Fruit fly (Drosophila melanogaster) whole organism, wandering third instar larva: ENCODE measurements around the gene Ldh.
A peak's percentile ranks its signal among the peaks of the same experiment; 100 is the strongest.

Source experiments
- CG9705 ChIP-seq: fragments of 200-800 bp; sonication (Bioruptor generic); optimal IDR thresholded peaks from 2 replicates; lab custom pipeline; 2018; ENCODE audit warnings: missing biosample characterization, mild to moderate bottlenecking, missing genetic modification characterization
- CrebA ChIP-seq: fragments of 200-800 bp; sonication (Bioruptor generic); optimal IDR thresholded peaks from 2 replicates; lab custom pipeline; 2016; ENCODE audit warnings: missing biosample characterization, mild to moderate bottlenecking, missing genetic modification characterization, borderline replicate concordance
- Dfd ChIP-seq: fragments of >200 bp; optimal IDR thresholded peaks from 2 replicates; lab custom pipeline; 2017; ENCODE audit warnings: missing biosample characterization, missing genetic modification characterization
- HLH106 ChIP-seq: fragments of 200-800 bp; optimal IDR thresholded peaks from 3 replicates; lab custom pipeline; 2019; ENCODE audit warnings: missing biosample characterization, mild to moderate bottlenecking, missing genetic modification characterization, moderate library complexity
- Hnf4 ChIP-seq: fragments of 200-800 bp; sonication (Bioruptor generic); optimal IDR thresholded peaks from 2 replicates; lab custom pipeline; 2016; ENCODE audit warnings: missing biosample characterization, mild to moderate bottlenecking, missing genetic modification characterization
- Hr78 ChIP-seq: fragments of >200 bp; optimal IDR thresholded peaks from 2 replicates; lab custom pipeline; 2017; ENCODE audit warnings: missing biosample characterization, missing genetic modification characterization
- brk ChIP-seq: fragments of 200-800 bp; sonication (Bioruptor generic); optimal IDR thresholded peaks from 2 replicates; lab custom pipeline; 2016; ENCODE audit warnings: missing biosample characterization, mild to moderate bottlenecking, missing genetic modification characterization
- foxo ChIP-seq, 2 experiments: fragments of 200-800 bp; sonication (Bioruptor generic); optimal IDR thresholded peaks; 2 replicates in 1 of 2; 3 replicates in 1 of 2; lab custom pipeline; 2016 to 2017; ENCODE audit warnings: missing biosample characterization in 2 of 2, missing genetic modification characterization in 2 of 2
- h ChIP-seq: fragments of 200-800 bp; sonication (Bioruptor generic); optimal IDR thresholded peaks from 3 replicates; lab custom pipeline; 2016; ENCODE audit warnings: missing biosample characterization, mild to moderate bottlenecking, missing genetic modification characterization
- lola ChIP-seq: fragments of >200 bp; optimal IDR thresholded peaks from 2 replicates; lab custom pipeline; 2017; ENCODE audit warnings: missing biosample characterization, missing genetic modification characterization
- pan ChIP-seq: fragments of >200 bp; optimal IDR thresholded peaks from 2 replicates; lab custom pipeline; 2017
- rgr ChIP-seq: fragments of 200-800 bp; sonication (Bioruptor generic); optimal IDR thresholded peaks from 3 replicates; lab custom pipeline; 2016; ENCODE audit warnings: missing biosample characterization, mild to moderate bottlenecking, missing genetic modification characterization
- tai ChIP-seq: sonication (Bioruptor generic); optimal IDR thresholded peaks from 2 replicates; lab custom pipeline; 2016; ENCODE audit warnings: missing biosample characterization, missing genetic modification characterization
- usp ChIP-seq: fragments of >200 bp; optimal IDR thresholded peaks from 2 replicates; lab custom pipeline; 2017; ENCODE audit warnings: missing biosample characterization, missing genetic modification characterization

dm6 chr3L:6266321-6266720 is 3.8 kb upstream of the Ldh start:
- TF ChIP-seq usp (no peak), brk (GFP tag; lab: Kevin White, UChicago) (no peak), h (peak; percentile 66), CG9705 (no peak), tai (no peak), Dfd (no peak), Hr78 (GFP tag; lab: Kevin White, UChicago) (no peak), foxo (GFP tag; optimal IDR thresholded peaks at IDR 0.05; lab: Kevin White, UChicago) (peak in 1 of 2 experiments; percentile 53), HLH106 (tag; lab: Kevin White, UChicago) (peak; percentile 39), CrebA (no peak), rgr (GFP tag; lab: Kevin White, UChicago) (peak; percentile 48), pan (lab: Kevin White, UChicago) (no peak), lola (GFP tag; lab: Kevin White, UChicago) (no peak), Hnf4 (GFP tag; lab: Kevin White, UChicago) (peak; percentile 26)
